Fruit fly (Drosophila melanogaster): Measurements from ENCODE around the gene CG12236.
A peak's percentile ranks its signal among the peaks of the same experiment; 100 is the strongest.

Gene CG12236

dm6 chrX:5886764-5887555 lies 21.0 kb upstream of the CG12236 start (continued):
- TF ChIP-seq fd64A (GFP tag; optimal IDR thresholded peaks at IDR 0.05) (no peak), Pdp1 (GFP tag; optimal IDR thresholded peaks at IDR 0.05) (no peak), CG6689 (GFP tag; IDR thresholded peaks at IDR 0.05) (no peak), ranshi (GFP tag; IDR thresholded peaks at IDR 0.05) (no peak), slou (GFP tag; optimal IDR thresholded peaks at IDR 0.05) (no peak), CG2116 (GFP tag; optimal IDR thresholded peaks at IDR 0.05) (no peak), CG18599 (GFP tag; optimal IDR thresholded peaks at IDR 0.05) (peak; percentile 21), bab2 (GFP tag; optimal IDR thresholded peaks at IDR 0.05) (no peak), wdn (GFP tag; IDR thresholded peaks at IDR 0.05) (no peak), hbn (GFP tag; IDR thresholded peaks at IDR 0.05; ENCODE audit: partially characterized antibody) (no peak), CG9932 (GFP tag; IDR thresholded peaks at IDR 0.05) (0 out of 2 replicates have a peak, but pooled peaks have one; percentile 31), BEAF-32 (GFP tag; optimal IDR thresholded peaks at IDR 0.05) (no peak), CG4707 (GFP tag; optimal IDR thresholded peaks at IDR 0.05) (no peak), cg (GFP tag; optimal IDR thresholded peaks at IDR 0.05) (peak; percentile 89), Dad (GFP tag; optimal IDR thresholded peaks at IDR 0.05) (no peak), CG11504 (tag; optimal IDR thresholded peaks at IDR 0.05) (peak; percentile 22), CG3838 (GFP tag; optimal IDR thresholded peaks at IDR 0.05) (no peak), CG13123 (GFP tag; optimal IDR thresholded peaks at IDR 0.05) (no peak), lbe (GFP tag; optimal IDR thresholded peaks at IDR 0.05) (peak; percentile 49), pfk (GFP tag; optimal IDR thresholded peaks at IDR 0.05) (no peak), repo (GFP tag; optimal IDR thresholded peaks at IDR 0.05) (no peak), CG17829 (tag; optimal IDR thresholded peaks at IDR 0.05) (peak; percentile 22), CG11398 (GFP tag; optimal IDR thresholded peaks at IDR 0.05) (no peak), CG12155 (GFP tag; optimal IDR thresholded peaks at IDR 0.05) (no peak), CG15601 (tag; optimal IDR thresholded peaks at IDR 0.05) (no peak), vfl (GFP tag; optimal IDR thresholded peaks at IDR 0.05) (no peak), Doc3 (GFP tag; IDR thresholded peaks at IDR 0.05; ENCODE audit: partially characterized antibody) (no peak), CG8765 (GFP tag; IDR thresholded peaks at IDR 0.05) (no peak), CG3407 (GFP tag; optimal IDR thresholded peaks at IDR 0.05) (no peak), CG17568 (GFP tag; optimal IDR thresholded peaks at IDR 0.05) (no peak), CG13424 (tag; optimal IDR thresholded peaks at IDR 0.05) (no peak), wor (GFP tag; IDR thresholded peaks at IDR 0.05) (no peak), ATbp (GFP tag; optimal IDR thresholded peaks at IDR 0.05) (no peak), Aef1 (GFP tag; IDR thresholded peaks at IDR 0.05) (no peak), ewg (GFP tag; optimal IDR thresholded peaks at IDR 0.05) (no peak), Mes4 (GFP tag; optimal IDR thresholded peaks at IDR 0.05) (no peak), Elba2 (GFP tag; optimal IDR thresholded peaks at IDR 0.05) (no peak), dati (GFP tag; IDR thresholded peaks at IDR 0.05) (peak; percentile 14; the same call in 1 of the 2 replicates), CG1529 (GFP tag; optimal IDR thresholded peaks at IDR 0.05) (no peak), CG32772 (GFP tag; IDR thresholded peaks at IDR 0.05) (peak; percentile 39; the same call in 1 of the 2 replicates), croc (GFP tag; conservative IDR thresholded peaks at IDR 0.05) (no peak), ftz-f1 (GFP tag; optimal IDR thresholded peaks at IDR 0.05) (peak; percentile 18), H2.0 (GFP tag; IDR thresholded peaks at IDR 0.05) (no peak), CG15011 (GFP tag; optimal IDR thresholded peaks at IDR 0.05) (no peak), ind (GFP tag; optimal IDR thresholded peaks at IDR 0.05) (peak; percentile 7), Spps (tag; optimal IDR thresholded peaks at IDR 0.05) (no peak), CG4854 (GFP tag; optimal IDR thresholded peaks at IDR 0.05) (no peak), CG4360 (GFP tag; IDR thresholded peaks at IDR 0.05) (no peak), unc-4 (GFP tag; IDR thresholded peaks at IDR 0.05; ENCODE audit: partially characterized antibody) (no peak), crol (GFP tag; IDR thresholded peaks at IDR 0.05) (peak; percentile 97)

Data from whole organism, embryonic.